Worm (Caenorhabditis elegans) whole organism, L4 larva: ENCODE measurements around the gene C16C8.27.

Experiments used
- F26F4.8 ChIP-seq: fragments of 200-800 bp; sonication (Bioruptor generic); conservative IDR thresholded peaks from 2 replicates; pipeline ENCODE4 v1.3.6; 2022; ENCODE audit warnings: missing genetic modification characterization, missing compliant biosample characterization
- F44E2.7 ChIP-seq: fragments of 200-800 bp; sonication (Bioruptor generic); IDR thresholded peaks from 2 replicates; pipeline ENCODE4 v2.1.2; 2022; ENCODE audit warnings: missing genetic modification characterization, missing compliant biosample characterization
- R02D3.7 ChIP-seq: fragments of 150-350 bp; sonication (generic microtip); optimal IDR thresholded peaks from 3 replicates; lab custom pipeline; 2014; ENCODE audit warnings: missing biosample characterization, missing genetic modification characterization
- T26A8.4 ChIP-seq: fragments of 200-800 bp; sonication (Bioruptor generic); IDR thresholded peaks from 2 replicates; pipeline ENCODE4 v1.3.6; 2022; ENCODE audit warnings: missing genetic modification characterization, missing compliant biosample characterization
- aha-1 ChIP-seq: fragments of 150-350 bp; peaks from one replicate; lab custom pipeline; 2014; ENCODE audit warnings: missing biosample characterization, missing genetic modification characterization
- aly-2 ChIP-seq: sonication (generic microtip); optimal IDR thresholded peaks from 2 replicates; lab custom pipeline; 2018; ENCODE audit warnings: missing biosample characterization, missing genetic modification characterization
- arid-1 ChIP-seq: fragments of 200-800 bp; sonication (Bioruptor generic); conservative IDR thresholded peaks from 2 replicates; pipeline ENCODE4 v1.3.6; 2022; ENCODE audit warnings: missing genetic modification reagents, missing genetic modification characterization, missing compliant biosample characterization
- ceh-28 ChIP-seq: fragments of 150-350 bp; optimal IDR thresholded peaks from 2 replicates; lab custom pipeline; 2014; ENCODE audit warnings: missing biosample characterization, missing genetic modification reagents, missing genetic modification characterization
- ceh-32 ChIP-seq: sonication (generic microtip); optimal IDR thresholded peaks from 2 replicates; lab custom pipeline; 2016; ENCODE audit warnings: mild to moderate bottlenecking, missing genetic modification characterization, missing compliant biosample characterization; ENCODE audit not compliant: poor library complexity
- ceh-44 ChIP-seq: fragments of 200-800 bp; sonication (Bioruptor generic); IDR thresholded peaks from 2 replicates; pipeline ENCODE4 v1.3.6; 2022; ENCODE audit warnings: missing genetic modification reagents, missing genetic modification characterization, missing compliant biosample characterization
- ctbp-1 ChIP-seq: fragments of 200-800 bp; sonication (Bioruptor generic); IDR thresholded peaks from 2 replicates; pipeline ENCODE4 v1.3.6; 2022; ENCODE audit warnings: missing genetic modification reagents, missing genetic modification characterization, missing compliant biosample characterization
- dmd-6 ChIP-seq: fragments of 200-800 bp; sonication (Bioruptor generic); IDR thresholded peaks from 2 replicates; pipeline ENCODE4 v1.3.6; 2022; ENCODE audit warnings: missing genetic modification reagents, missing genetic modification characterization, missing compliant biosample characterization
- dmd-8 ChIP-seq: fragments of 200-800 bp; sonication (Bioruptor generic); IDR thresholded peaks from 2 replicates; pipeline ENCODE4 v1.3.6; 2022; ENCODE audit warnings: missing genetic modification characterization, missing compliant biosample characterization
- duxl-1 ChIP-seq: sonication (generic microtip); optimal IDR thresholded peaks from 2 replicates; lab custom pipeline; 2016; ENCODE audit warnings: mild to moderate bottlenecking, missing genetic modification characterization, moderate library complexity, missing compliant biosample characterization; ENCODE audit not compliant: poor library complexity
- egl-27 ChIP-seq: sonication (generic microtip); optimal IDR thresholded peaks from 3 replicates; lab custom pipeline; 2017; ENCODE audit warnings: missing biosample characterization, missing genetic modification reagents, missing genetic modification characterization
- egl-43 ChIP-seq: fragments of 200-800 bp; sonication (Bioruptor generic); IDR thresholded peaks from 2 replicates; pipeline ENCODE4 v1.3.6; 2022; ENCODE audit warnings: missing genetic modification reagents, missing genetic modification characterization, missing compliant biosample characterization
- gei-8 ChIP-seq: fragments of 200-800 bp; sonication (Bioruptor generic); optimal IDR thresholded peaks from 2 replicates; lab custom pipeline; 2018; ENCODE audit warnings: mild to moderate bottlenecking, missing genetic modification characterization, missing compliant biosample characterization
- hlh-11 ChIP-seq: fragments of 200-800 bp; sonication (Bioruptor generic); optimal IDR thresholded peaks from 2 replicates; lab custom pipeline; 2018; ENCODE audit warnings: mild to moderate bottlenecking, missing genetic modification characterization, missing compliant biosample characterization
- hlh-30 ChIP-seq: sonication (generic microtip); optimal IDR thresholded peaks from 2 replicates; lab custom pipeline; 2017; ENCODE audit warnings: antibody characterized with exemption, mild to moderate bottlenecking, missing genetic modification characterization, missing compliant biosample characterization; ENCODE audit not compliant: insufficient read depth
- jun-1 ChIP-seq: fragments of 150-350 bp; optimal IDR thresholded peaks from 2 replicates; lab custom pipeline; 2014; ENCODE audit warnings: missing biosample characterization, missing genetic modification reagents, missing genetic modification characterization
- lim-7 ChIP-seq: fragments of 200-800 bp; sonication (Bioruptor generic); IDR thresholded peaks from 2 replicates; pipeline ENCODE4 v1.3.6; 2022; ENCODE audit warnings: missing genetic modification characterization, missing compliant biosample characterization
- lin-1 ChIP-seq: fragments of 200-800 bp; sonication (Bioruptor generic); IDR thresholded peaks from 2 replicates; pipeline ENCODE4 v1.3.6; 2022; ENCODE audit warnings: missing genetic modification reagents, missing genetic modification characterization, missing compliant biosample characterization
- lin-29 ChIP-seq: fragments of 200-800 bp; sonication (Bioruptor generic); IDR thresholded peaks from 2 replicates; pipeline ENCODE4 v1.3.6; 2022; ENCODE audit warnings: missing genetic modification reagents, missing genetic modification characterization, missing compliant biosample characterization
- lin-38 ChIP-seq: fragments of 200-800 bp; sonication (Bioruptor generic); IDR thresholded peaks from 2 replicates; pipeline ENCODE4 v1.3.6; 2022; ENCODE audit warnings: missing genetic modification reagents, missing genetic modification characterization, missing compliant biosample characterization
- lin-39 ChIP-seq: fragments of 150-350 bp; optimal IDR thresholded peaks from 2 replicates; lab custom pipeline; 2014; ENCODE audit warnings: missing biosample characterization, missing genetic modification reagents, missing genetic modification characterization
- mdl-1 ChIP-seq, 2 experiments: fragments of 150-350 bp in 1 of 2; sonication (generic microtip) in 1 of 2; optimal IDR thresholded peaks; 2 replicates each; lab custom pipeline; 2014 to 2017; ENCODE audit warnings: missing biosample characterization in 2 of 2, missing genetic modification characterization in 2 of 2
- mxl-2 ChIP-seq: fragments of 200-800 bp; sonication (Bioruptor generic); conservative IDR thresholded peaks from 2 replicates; pipeline ENCODE4 v1.3.6; 2022; ENCODE audit warnings: missing genetic modification reagents, missing genetic modification characterization, missing compliant biosample characterization
- nhr-10 ChIP-seq: fragments of 150-350 bp; optimal IDR thresholded peaks from 2 replicates; lab custom pipeline; 2014; ENCODE audit warnings: missing biosample characterization, missing genetic modification characterization
- nhr-102 ChIP-seq: sonication (generic microtip); optimal IDR thresholded peaks from 2 replicates; lab custom pipeline; 2016; ENCODE audit warnings: mild to moderate bottlenecking, missing genetic modification characterization, moderate library complexity, missing compliant biosample characterization
- nhr-48 ChIP-seq: sonication (generic microtip); optimal IDR thresholded peaks from 2 replicates; lab custom pipeline; 2016; ENCODE audit warnings: mild to moderate bottlenecking, missing genetic modification characterization, missing compliant biosample characterization
- nhr-6 ChIP-seq: fragments of 150-350 bp; optimal IDR thresholded peaks from 2 replicates; lab custom pipeline; 2014; ENCODE audit warnings: missing biosample characterization, missing genetic modification characterization
- nhr-77 ChIP-seq: fragments of 150-350 bp; optimal IDR thresholded peaks from 2 replicates; lab custom pipeline; 2014; ENCODE audit warnings: missing biosample characterization, missing genetic modification characterization
- pqm-1 ChIP-seq: sonication (generic microtip); optimal IDR thresholded peaks from 2 replicates; lab custom pipeline; 2017; ENCODE audit warnings: missing biosample characterization, missing genetic modification characterization
- rbr-2 ChIP-seq: sonication (generic microtip); optimal IDR thresholded peaks from 2 replicates; lab custom pipeline; 2016; ENCODE audit warnings: missing genotype, missing genetic modification characterization, missing compliant biosample characterization
- saeg-2 ChIP-seq: fragments of 200-800 bp; sonication (Bioruptor generic); IDR thresholded peaks from 2 replicates; pipeline ENCODE4 v1.3.6; 2022; ENCODE audit warnings: missing genetic modification reagents, missing genetic modification characterization, missing compliant biosample characterization
- sdz-12 ChIP-seq: fragments of 200-800 bp; sonication (Bioruptor generic); optimal IDR thresholded peaks from 2 replicates; lab custom pipeline; 2018; ENCODE audit warnings: mild to moderate bottlenecking, missing genetic modification characterization, missing compliant biosample characterization
- set-16 ChIP-seq: fragments of 200-800 bp; sonication (Bioruptor generic); IDR thresholded peaks from 2 replicates; pipeline ENCODE4 v1.3.6; 2022; ENCODE audit warnings: missing genetic modification reagents, missing genetic modification characterization, missing compliant biosample characterization
- snpc-4 ChIP-seq: fragments of 150-350 bp; optimal IDR thresholded peaks from 2 replicates; lab custom pipeline; 2014; ENCODE audit warnings: missing biosample characterization, missing genetic modification characterization
- spr-3 ChIP-seq: fragments of 200-800 bp; sonication (Bioruptor generic); optimal IDR thresholded peaks from 2 replicates; lab custom pipeline; 2018; ENCODE audit warnings: mild to moderate bottlenecking, missing genetic modification characterization, missing compliant biosample characterization
- unc-39 ChIP-seq: sonication (generic microtip); optimal IDR thresholded peaks from 2 replicates; lab custom pipeline; 2017; ENCODE audit warnings: missing biosample characterization, missing genetic modification characterization
- zfp-3 ChIP-seq: fragments of 200-800 bp; sonication (Bioruptor generic); conservative IDR thresholded peaks from 2 replicates; pipeline ENCODE4 v1.3.6; 2022; ENCODE audit warnings: missing genetic modification reagents, missing genetic modification characterization, missing compliant biosample characterization
- zip-11 ChIP-seq: fragments of 200-800 bp; sonication (Bioruptor generic); IDR thresholded peaks from 2 replicates; pipeline ENCODE4 v1.3.6; 2022; ENCODE audit warnings: missing genetic modification characterization, missing compliant biosample characterization
- zip-2 ChIP-seq: fragments of 150-350 bp; optimal IDR thresholded peaks from 2 replicates; lab custom pipeline; 2014; ENCODE audit warnings: missing biosample characterization, missing genetic modification characterization
- ztf-7 ChIP-seq: fragments of 150-350 bp; optimal IDR thresholded peaks from 2 replicates; lab custom pipeline; 2014; ENCODE audit warnings: missing biosample characterization, missing genetic modification characterization

Gene C16C8.27

ce11 chrII:3414383-3414910, 27.0 kb upstream of the C16C8.27 start, which contains the start of the genes F18A12.7 and F18A12.2:
F18A12.7 (minus strand) TSS chrII:3414483.
F18A12.2 (plus strand) TSS chrII:3414860.
- TF ChIP-seq R02D3.7 (no peak), gei-8 (no peak)
- TF ChIP-seq, all 104 proteins: peak for 0

ce11 chrII:3416528-3416927, 24.9 kb upstream of the C16C8.27 start, which contains the start of gene nep-6:
nep-6 (plus strand) TSS chrII:3416828.
- TF ChIP-seq aha-1 (tag; lab: Kevin White, UChicago): no peak
- TF ChIP-seq gei-8: no peak
- no peak for TF ChIP-seq lin-29 (GFP tag; lab: Robert Waterston, UW)
- no peak for TF ChIP-seq jun-1
- TF ChIP-seq sdz-12 (GFP tag; lab: Kevin White, UChicago): no peak
- no peak for TF ChIP-seq aly-2 (tag; lab: Kevin White, UChicago)
- TF ChIP-seq F44E2.7 (GFP tag; lab: Robert Waterston, UW): no peak
- no peak for TF ChIP-seq lim-7 (GFP tag; lab: Robert Waterston, UW)
- TF ChIP-seq ceh-32 (tag; lab: Kevin White, UChicago): no peak
- no peak for TF ChIP-seq mxl-2
- no peak for TF ChIP-seq lin-1 (GFP tag; lab: Robert Waterston, UW)
- TF ChIP-seq nhr-10 (tag; lab: Kevin White, UChicago): no peak
- TF ChIP-seq ztf-7: no peak

ce11 chrII:3422938-3423337, 18.5 kb upstream of the C16C8.27 start:
- peak; percentile 80 for TF ChIP-seq duxl-1
- no peak for TF ChIP-seq zip-2 (tag; lab: Kevin White, UChicago)
- TF ChIP-seq pqm-1 (tag; lab: Kevin White, UChicago): no peak

- TF ChIP-seq nhr-48 (tag; lab: Kevin White, UChicago) (no peak), lin-39 (no peak), hlh-11 (tag; lab: Kevin White, UChicago) (no peak), F26F4.8 (GFP tag; lab: Robert Waterston, UW) (no peak), zfp-3 (GFP tag; lab: Robert Waterston, UW) (no peak), snpc-4 (tag; lab: Kevin White, UChicago) (no peak), dmd-6 (GFP tag; lab: Robert Waterston, UW) (no peak), ceh-28 (tag; lab: Kevin White, UChicago) (no peak), egl-43 (GFP tag; lab: Robert Waterston, UW) (no peak), nhr-77 (tag; lab: Kevin White, UChicago) (no peak)
Measured at ce11 chrII:3425433-3425832, 16.0 kb upstream of the C16C8.27 start, which contains the start of gene nep-11. nep-11 (minus strand) TSS chrII:3425533.

- TF ChIP-seq nhr-102 (no peak), jun-1 (no peak), T26A8.4 (GFP tag; lab: Robert Waterston, UW) (no peak), nhr-6 (tag; lab: Kevin White, UChicago) (no peak), zip-11 (GFP tag; lab: Robert Waterston, UW) (no peak), spr-3 (no peak), lin-38 (GFP tag; lab: Robert Waterston, UW) (no peak), ctbp-1 (GFP tag; lab: Robert Waterston, UW) (0 out of 2 replicates have a peak, but pooled peaks have one; percentile 33), dmd-8 (GFP tag; lab: Robert Waterston, UW) (no peak), rbr-2 (tag; lab: Kevin White, UChicago) (peak; percentile 41), lim-7 (GFP tag; lab: Robert Waterston, UW) (no peak), hlh-11 (tag; lab: Kevin White, UChicago) (peak; percentile 1), set-16 (GFP tag; lab: Robert Waterston, UW) (peak; percentile 82), ceh-44 (GFP tag; lab: Robert Waterston, UW) (no peak), unc-39 (no peak), R02D3.7 (no peak), mxl-2 (no peak), hlh-30 (tag; lab: Kevin White, UChicago) (peak; percentile 69), arid-1 (no peak), snpc-4 (tag; lab: Kevin White, UChicago) (no peak), egl-27 (no peak), saeg-2 (GFP tag; lab: Robert Waterston, UW) (no peak), mdl-1 (tag; optimal IDR thresholded peaks at IDR 0.05; lab: Kevin White, UChicago) (peak in 1 of 2 experiments; percentile 47)
Measured at ce11 chrII:3428158-3428704, 13.2 kb upstream of the C16C8.27 start.
